Worm (Caenorhabditis elegans) whole organism, early embryonic: Measurements from ENCODE around the gene Y110A2AL.6.

Experiments
- B0310.2 ChIP-seq: sonication (generic microtip); optimal IDR thresholded peaks from 2 replicates; lab custom pipeline; 2016; ENCODE audit warnings: mild to moderate bottlenecking, missing genetic modification characterization, missing compliant biosample characterization
- F13C5.2 ChIP-seq: sonication (generic microtip); optimal IDR thresholded peaks from 2 replicates; lab custom pipeline; 2017; ENCODE audit warnings: mild to moderate bottlenecking, missing genetic modification characterization, inconsistent platforms, missing compliant biosample characterization
- aly-1 ChIP-seq: sonication (generic microtip); optimal IDR thresholded peaks from 2 replicates; lab custom pipeline; 2016; ENCODE audit warnings: missing genetic modification characterization, missing compliant biosample characterization
- ama-1 ChIP-seq: fragments of 150-350 bp; optimal IDR thresholded peaks from 2 replicates; lab custom pipeline; 2014
- ceh-13 ChIP-seq: fragments of 200-800 bp; sonication (Bioruptor generic); optimal IDR thresholded peaks from 2 replicates; lab custom pipeline; 2018; ENCODE audit warnings: mild to moderate bottlenecking, missing genetic modification characterization, missing compliant biosample characterization
- ceh-36 ChIP-seq: sonication (generic microtip); optimal IDR thresholded peaks from 2 replicates; lab custom pipeline; 2016; ENCODE audit warnings: missing genetic modification characterization, inconsistent platforms, missing compliant biosample characterization
- ets-7 ChIP-seq: sonication (generic microtip); optimal IDR thresholded peaks from 2 replicates; lab custom pipeline; 2016; ENCODE audit warnings: missing genotype, missing genetic modification characterization, missing compliant biosample characterization
- flt-1 ChIP-seq: fragments of 200-800 bp; sonication (Bioruptor generic); IDR thresholded peaks from 2 replicates; pipeline ENCODE4 v1.3.6; 2022; ENCODE audit warnings: missing genetic modification characterization, missing compliant biosample characterization
- hmbx-1 ChIP-seq: sonication (generic microtip); optimal IDR thresholded peaks from 2 replicates; lab custom pipeline; 2016; ENCODE audit warnings: mild to moderate bottlenecking, missing genetic modification characterization, missing compliant biosample characterization
- hmg-4 ChIP-seq: fragments of 200-800 bp; sonication (Bioruptor generic); optimal IDR thresholded peaks from 2 replicates; lab custom pipeline; 2018; ENCODE audit warnings: mild to moderate bottlenecking, missing genetic modification characterization, missing compliant biosample characterization
- hnd-1 ChIP-seq: sonication (generic microtip); optimal IDR thresholded peaks from 2 replicates; lab custom pipeline; 2016; ENCODE audit warnings: missing genetic modification characterization, missing compliant biosample characterization
- pes-1 ChIP-seq: fragments of 200-800 bp; sonication (Bioruptor generic); IDR thresholded peaks from 2 replicates; pipeline ENCODE4 v1.3.6; 2022; ENCODE audit warnings: missing genetic modification reagents, missing genetic modification characterization, missing compliant biosample characterization
- scrt-1 ChIP-seq: fragments of 200-800 bp; sonication (Bioruptor generic); IDR thresholded peaks from 2 replicates; pipeline ENCODE4 v1.3.6; 2022; ENCODE audit warnings: missing genetic modification characterization, missing compliant biosample characterization
- sea-1 ChIP-seq: fragments of 200-800 bp; sonication (Bioruptor generic); conservative IDR thresholded peaks from 2 replicates; pipeline ENCODE4 v1.3.6; 2022; ENCODE audit warnings: missing genetic modification characterization, missing compliant biosample characterization
- tbx-11 ChIP-seq: fragments of 200-800 bp; sonication (Bioruptor generic); IDR thresholded peaks from 2 replicates; pipeline ENCODE4 v1.3.6; 2022; ENCODE audit warnings: missing genetic modification characterization, missing compliant biosample characterization
- tbx-37 ChIP-seq: fragments of 200-800 bp; sonication (Bioruptor generic); conservative IDR thresholded peaks from 2 replicates; pipeline ENCODE4 v1.3.6; 2022; ENCODE audit warnings: missing genetic modification reagents, missing genetic modification characterization, missing compliant biosample characterization
- tra-4 ChIP-seq: sonication (generic microtip); optimal IDR thresholded peaks from 2 replicates; lab custom pipeline; 2017; ENCODE audit warnings: missing genetic modification characterization, missing compliant biosample characterization

Gene Y110A2AL.6

ce11 chrII:2861385-2862099, 20.1 kb upstream of the Y110A2AL.6 start:
- no peak for TF ChIP-seq B0310.2
- TF ChIP-seq pes-1: 0 out of 2 replicates have a peak, but pooled peaks have one; percentile 18
- TF ChIP-seq tbx-11 (GFP tag; lab: Robert Waterston, UW): peak; percentile 44; the same call in 1 of the 2 replicates
- no peak for TF ChIP-seq sea-1 (GFP tag; lab: Robert Waterston, UW)
- peak; percentile 37 for TF ChIP-seq F13C5.2 (tag; lab: Kevin White, UChicago)
- TF ChIP-seq hmg-4: no peak

- TF ChIP-seq scrt-1: peak; percentile 69
- TF ChIP-seq B0310.2: no peak
- no peak for TF ChIP-seq ets-7 (tag; lab: Kevin White, UChicago)
- TF ChIP-seq tbx-37 (GFP tag; lab: Robert Waterston, UW): no peak
- TF ChIP-seq ama-1 (lab: Kevin White, UChicago): no peak
- peak; percentile 40 for TF ChIP-seq aly-1
- TF ChIP-seq hmg-4: peak; percentile 35
- 0 out of 2 replicates have a peak, but pooled peaks have one; percentile 12 for TF ChIP-seq tbx-11 (GFP tag; lab: Robert Waterston, UW)
- no peak for TF ChIP-seq ceh-36 (tag; lab: Kevin White, UChicago)
- TF ChIP-seq flt-1: no peak
- TF ChIP-seq hmbx-1 (tag; lab: Kevin White, UChicago): peak; percentile 1
- peak; percentile 64 for TF ChIP-seq pes-1
- TF ChIP-seq ceh-13: peak; percentile 7
- TF ChIP-seq hnd-1 (tag; lab: Kevin White, UChicago): no peak
Measured at ce11 chrII:2859873-2860821, 18.7 kb upstream of the Y110A2AL.6 start.

- TF ChIP-seq pes-1 (no peak), ceh-36 (tag; lab: Kevin White, UChicago) (peak; percentile 90)
Measured at ce11 chrII:2859315-2859714, 17.9 kb upstream of the Y110A2AL.6 start.

- TF ChIP-seq hnd-1 (tag; lab: Kevin White, UChicago): no peak
- TF ChIP-seq ets-7 (tag; lab: Kevin White, UChicago): no peak
- TF ChIP-seq tra-4 (tag; lab: Kevin White, UChicago): no peak
- no peak for TF ChIP-seq tbx-37 (GFP tag; lab: Robert Waterston, UW)
- TF ChIP-seq tbx-11 (GFP tag; lab: Robert Waterston, UW): no peak
- TF ChIP-seq pes-1: no peak
- no peak for TF ChIP-seq flt-1
- no peak for TF ChIP-seq aly-1
- TF ChIP-seq sea-1 (GFP tag; lab: Robert Waterston, UW): no peak
- TF ChIP-seq F13C5.2 (tag; lab: Kevin White, UChicago): no peak
- TF ChIP-seq hmg-4: no peak
Measured at ce11 chrII:2858851-2859250, 17.4 kb upstream of the Y110A2AL.6 start.

- TF ChIP-seq ets-7 (tag; lab: Kevin White, UChicago) (no peak), hnd-1 (tag; lab: Kevin White, UChicago) (no peak), hmg-4 (no peak), ceh-36 (tag; lab: Kevin White, UChicago) (no peak), aly-1 (no peak), tra-4 (tag; lab: Kevin White, UChicago) (no peak), pes-1 (no peak), tbx-11 (GFP tag; lab: Robert Waterston, UW) (no peak), tbx-37 (GFP tag; lab: Robert Waterston, UW) (no peak), hmbx-1 (tag; lab: Kevin White, UChicago) (no peak), sea-1 (GFP tag; lab: Robert Waterston, UW) (no peak), flt-1 (no peak), ceh-13 (no peak), B0310.2 (no peak), F13C5.2 (tag; lab: Kevin White, UChicago) (no peak), ama-1 (lab: Kevin White, UChicago) (no peak), scrt-1 (no peak)
Measured at ce11 chrII:2857559-2857958, 16.1 kb upstream of the Y110A2AL.6 start.

ce11 chrII:2856114-2856513, 14.7 kb upstream of the Y110A2AL.6 start:
- TF ChIP-seq hnd-1 (tag; lab: Kevin White, UChicago) (no peak), ceh-36 (tag; lab: Kevin White, UChicago) (no peak), ceh-13 (no peak), ets-7 (tag; lab: Kevin White, UChicago) (no peak), hmg-4 (no peak), ama-1 (lab: Kevin White, UChicago) (no peak), sea-1 (GFP tag; lab: Robert Waterston, UW) (no peak), flt-1 (no peak), hmbx-1 (tag; lab: Kevin White, UChicago) (no peak), tbx-37 (GFP tag; lab: Robert Waterston, UW) (no peak), tra-4 (tag; lab: Kevin White, UChicago) (no peak), pes-1 (no peak), tbx-11 (GFP tag; lab: Robert Waterston, UW) (no peak), F13C5.2 (tag; lab: Kevin White, UChicago) (no peak), aly-1 (no peak), scrt-1 (no peak), B0310.2 (no peak)

- no peak for TF ChIP-seq B0310.2
- TF ChIP-seq sea-1 (GFP tag; lab: Robert Waterston, UW): no peak
- TF ChIP-seq tbx-37 (GFP tag; lab: Robert Waterston, UW): no peak
- TF ChIP-seq ets-7 (tag; lab: Kevin White, UChicago): no peak
- TF ChIP-seq tbx-11 (GFP tag; lab: Robert Waterston, UW): no peak
- TF ChIP-seq hmbx-1 (tag; lab: Kevin White, UChicago): no peak
- TF ChIP-seq hmg-4: no peak
- TF ChIP-seq hnd-1 (tag; lab: Kevin White, UChicago): no peak
- TF ChIP-seq ceh-36 (tag; lab: Kevin White, UChicago): no peak
- no peak for TF ChIP-seq tra-4 (tag; lab: Kevin White, UChicago)
- no peak for TF ChIP-seq aly-1
- TF ChIP-seq pes-1: no peak
- TF ChIP-seq F13C5.2 (tag; lab: Kevin White, UChicago): no peak
- TF ChIP-seq flt-1: no peak
- TF ChIP-seq ama-1 (lab: Kevin White, UChicago): no peak
Measured at ce11 chrII:2854794-2855193, 13.4 kb upstream of the Y110A2AL.6 start.
